Fruit fly (Drosophila melanogaster) whole organism, embryonic: ENCODE results near the gene CG17105.

Experiments used
- Awh ChIP-seq: fragments of 200-800 bp; sonication (Bioruptor generic); IDR thresholded peaks from 2 replicates; pipeline ENCODE4, ENCODE4 v1.3.6; 2022; ENCODE audit warnings: missing biosample characterization, missing genetic modification characterization
- CG10274 ChIP-seq: fragments of 200-800 bp; sonication (Bioruptor generic); optimal IDR thresholded peaks from 3 replicates; lab custom pipeline; 2017; ENCODE audit warnings: missing biosample characterization, mild to moderate bottlenecking, missing genetic modification characterization
- CG11696 ChIP-seq: fragments of 200-800 bp; sonication (Bioruptor generic); IDR thresholded peaks from 2 replicates; pipeline ENCODE4 v1.3.6; 2022; ENCODE audit warnings: missing biosample characterization, missing genetic modification characterization
- CG12391 ChIP-seq: fragments of 200-800 bp; sonication (Bioruptor generic); optimal IDR thresholded peaks from 3 replicates; lab custom pipeline; 2018; ENCODE audit warnings: missing biosample characterization, mild to moderate bottlenecking, missing genetic modification characterization, moderate library complexity
- CG13123 ChIP-seq: fragments of 200-800 bp; sonication (Bioruptor generic); optimal IDR thresholded peaks from 2 replicates; lab custom pipeline; 2016; ENCODE audit warnings: missing biosample characterization, missing genetic modification characterization
- CG1529 ChIP-seq: fragments of 200-800 bp; sonication (Bioruptor generic); optimal IDR thresholded peaks from 3 replicates; lab custom pipeline; 2018; ENCODE audit warnings: missing biosample characterization, missing genetic modification characterization
- CG1603 ChIP-seq: fragments of 200-800 bp; sonication (Bioruptor generic); optimal IDR thresholded peaks from 2 replicates; lab custom pipeline; 2019; ENCODE audit warnings: missing biosample characterization, mild to moderate bottlenecking, missing genetic modification characterization, moderate library complexity
- CG1647 ChIP-seq: fragments of 200-800 bp; sonication (Bioruptor generic); optimal IDR thresholded peaks from 3 replicates; lab custom pipeline; 2016; ENCODE audit warnings: missing biosample characterization, missing genetic modification characterization
- CG2129 ChIP-seq: fragments of 200-800 bp; sonication (Bioruptor generic); IDR thresholded peaks from 2 replicates; pipeline ENCODE4 v1.3.6; 2022; ENCODE audit warnings: missing biosample characterization, missing genetic modification characterization; ENCODE audit not compliant: partially characterized antibody
- CG30431 ChIP-seq: fragments of 200-800 bp; sonication (Bioruptor generic); optimal IDR thresholded peaks from 2 replicates; lab custom pipeline; 2017; ENCODE audit warnings: missing biosample characterization, missing genetic modification characterization
- CG33557 ChIP-seq: fragments of 200-800 bp; sonication (Bioruptor generic); optimal IDR thresholded peaks from 2 replicates; lab custom pipeline; 2019; ENCODE audit warnings: missing biosample characterization, mild to moderate bottlenecking, missing genetic modification characterization, moderate library complexity
- CG34376 ChIP-seq: fragments of 200-800 bp; sonication (Bioruptor generic); optimal IDR thresholded peaks from 2 replicates; lab custom pipeline; 2018; ENCODE audit warnings: missing biosample characterization, mild to moderate bottlenecking, missing genetic modification characterization
- CG3847 ChIP-seq: fragments of 200-800 bp; sonication (Bioruptor generic); IDR thresholded peaks from 2 replicates; pipeline ENCODE4 v1.3.6; 2022; ENCODE audit warnings: missing biosample characterization, missing genetic modification characterization
- CG4360 ChIP-seq: fragments of 200-800 bp; sonication (Bioruptor generic); IDR thresholded peaks from 2 replicates; pipeline ENCODE4 v1.3.6; 2022; ENCODE audit warnings: missing biosample characterization, missing genetic modification characterization
- CG5245 ChIP-seq: fragments of 200-800 bp; sonication (Bioruptor generic); optimal IDR thresholded peaks from 3 replicates; lab custom pipeline; 2016; ENCODE audit warnings: missing biosample characterization, missing genetic modification characterization
- CG6272 ChIP-seq: fragments of 200-800 bp; sonication (Bioruptor generic); IDR thresholded peaks from 2 replicates; pipeline ENCODE4 v1.3.6; 2022; ENCODE audit warnings: missing biosample characterization, missing genetic modification characterization
- CG7839 ChIP-seq: fragments of 200-800 bp; sonication (Bioruptor generic); optimal IDR thresholded peaks from 3 replicates; lab custom pipeline; 2018; ENCODE audit warnings: missing biosample characterization, mild to moderate bottlenecking, missing genetic modification characterization, moderate library complexity
- CG8478 ChIP-seq: fragments of >200 bp; optimal IDR thresholded peaks from 2 replicates; lab custom pipeline; 2018
- CG8924 ChIP-seq: fragments of 200-800 bp; optimal IDR thresholded peaks from 3 replicates; lab custom pipeline; 2019; ENCODE audit warnings: missing biosample characterization, mild to moderate bottlenecking, missing genetic modification characterization, moderate library complexity
- CG9817 ChIP-seq: fragments of 200-800 bp; sonication (Bioruptor generic); optimal IDR thresholded peaks from 2 replicates; lab custom pipeline; 2018; ENCODE audit warnings: missing biosample characterization, mild to moderate bottlenecking, missing genetic modification characterization, moderate library complexity
- Dad ChIP-seq: fragments of 200-800 bp; sonication (Bioruptor generic); optimal IDR thresholded peaks from 3 replicates; lab custom pipeline; 2016; ENCODE audit warnings: missing biosample characterization, missing genetic modification characterization
- Deaf1 ChIP-seq: fragments of 200-800 bp; optimal IDR thresholded peaks from 3 replicates; lab custom pipeline; 2019; ENCODE audit warnings: missing biosample characterization, mild to moderate bottlenecking, missing genetic modification characterization, moderate library complexity
- Dek ChIP-seq: fragments of 200-800 bp; sonication (Bioruptor generic); optimal IDR thresholded peaks from 3 replicates; lab custom pipeline; 2019; ENCODE audit warnings: missing biosample characterization, mild to moderate bottlenecking, missing genetic modification characterization, moderate library complexity
- Ets97D ChIP-seq: fragments of 200-800 bp; sonication (Bioruptor generic); optimal IDR thresholded peaks from 3 replicates; lab custom pipeline; 2016; ENCODE audit warnings: missing biosample characterization, missing genetic modification characterization
- Fer1 ChIP-seq: fragments of 200-800 bp; sonication (Bioruptor generic); optimal IDR thresholded peaks from 2 replicates; lab custom pipeline; 2017; ENCODE audit warnings: missing biosample characterization, mild to moderate bottlenecking, missing genetic modification characterization
- HLH3B ChIP-seq: fragments of 200-800 bp; sonication (Bioruptor generic); IDR thresholded peaks from 2 replicates; pipeline ENCODE4 v1.3.6; 2022; ENCODE audit warnings: missing biosample characterization, missing genetic modification characterization
- HLH4C ChIP-seq: fragments of 200-800 bp; sonication (Bioruptor generic); IDR thresholded peaks from 3 replicates; pipeline ENCODE4 v1.3.6; 2022; ENCODE audit warnings: missing biosample characterization, missing genetic modification characterization; ENCODE audit not compliant: partially characterized antibody
- MBD-R2 ChIP-seq: fragments of 200-800 bp; sonication (Bioruptor generic); IDR thresholded peaks from 2 replicates; pipeline ENCODE4 v1.3.6; 2022; ENCODE audit warnings: missing biosample characterization, missing genetic modification characterization
- Oaz ChIP-seq: fragments of 200-800 bp; sonication (Bioruptor generic); IDR thresholded peaks from 2 replicates; pipeline ENCODE4 v1.3.6; 2022; ENCODE audit warnings: missing biosample characterization, missing genetic modification characterization
- Poxn ChIP-seq: fragments of 200-800 bp; sonication (Bioruptor generic); IDR thresholded peaks from 2 replicates; pipeline ENCODE4 v1.3.6; 2022; ENCODE audit warnings: missing biosample characterization, missing genetic modification characterization
- Ptx1 ChIP-seq: fragments of 200-800 bp; sonication (Bioruptor generic); IDR thresholded peaks from 2 replicates; pipeline ENCODE4 v1.3.6; 2022; ENCODE audit warnings: missing biosample characterization, missing genetic modification characterization
- Taf1 ChIP-seq: fragments of 200-800 bp; sonication (Bioruptor generic); IDR thresholded peaks from 2 replicates; pipeline ENCODE4 v1.3.6; 2022; ENCODE audit warnings: missing biosample characterization, missing genetic modification characterization
- YL-1 ChIP-seq: fragments of 200-800 bp; sonication (Bioruptor generic); optimal IDR thresholded peaks from 3 replicates; lab custom pipeline; 2017; ENCODE audit warnings: missing biosample characterization, mild to moderate bottlenecking, missing genetic modification characterization
- bcd ChIP-seq: fragments of 200-800 bp; sonication (Bioruptor generic); optimal IDR thresholded peaks from 2 replicates; lab custom pipeline; 2017; ENCODE audit warnings: missing biosample characterization, mild to moderate bottlenecking, missing genetic modification characterization
- crc ChIP-seq: fragments of 200-800 bp; sonication (Bioruptor generic); optimal IDR thresholded peaks from 2 replicates; lab custom pipeline; 2016; ENCODE audit warnings: missing biosample characterization, missing genetic modification characterization
- dan ChIP-seq: fragments of 200-800 bp; sonication (Bioruptor generic); IDR thresholded peaks from 2 replicates; pipeline ENCODE4 v1.3.6; 2022; ENCODE audit warnings: missing biosample characterization, missing genetic modification characterization
- dm ChIP-seq: fragments of 200-800 bp; sonication (Bioruptor generic); optimal IDR thresholded peaks from 3 replicates; lab custom pipeline; 2016; ENCODE audit warnings: missing biosample characterization, missing genetic modification characterization
- eyg ChIP-seq: fragments of 200-800 bp; sonication (Bioruptor generic); optimal IDR thresholded peaks from 3 replicates; lab custom pipeline; 2016; ENCODE audit warnings: missing biosample characterization, missing genetic modification characterization
- fu2 ChIP-seq: fragments of 200-800 bp; sonication (Bioruptor generic); optimal IDR thresholded peaks from 2 replicates; lab custom pipeline; 2016; ENCODE audit warnings: missing biosample characterization, missing genetic modification characterization
- hb ChIP-seq: fragments of 200-800 bp; sonication (Bioruptor generic); IDR thresholded peaks from 3 replicates; pipeline ENCODE4 v1.3.6; 2022; ENCODE audit warnings: missing biosample characterization, missing genetic modification characterization; ENCODE audit not compliant: partially characterized antibody
- jumu ChIP-seq: fragments of 200-800 bp; sonication (Bioruptor generic); optimal IDR thresholded peaks from 3 replicates; lab custom pipeline; 2016; ENCODE audit warnings: missing biosample characterization, missing genetic modification characterization
- klu ChIP-seq: fragments of 200-800 bp; sonication (Bioruptor generic); IDR thresholded peaks from 2 replicates; pipeline ENCODE4 v1.3.6; 2022; ENCODE audit warnings: missing biosample characterization, missing genetic modification characterization
- lola ChIP-seq, 3 experiments: fragments of >200 bp in 2 of 3; fragments of 200-800 bp in 1 of 3; sonication (Bioruptor generic) in 1 of 3; optimal IDR thresholded peaks; 2 replicates each; lab custom pipeline; 2017 to 2019; ENCODE audit warnings: missing biosample characterization in 3 of 3, missing genetic modification characterization in 3 of 3, mild to moderate bottlenecking in 1 of 3, moderate library complexity in 1 of 3
- otp ChIP-seq: fragments of 200-800 bp; sonication (Bioruptor generic); IDR thresholded peaks from 3 replicates; pipeline ENCODE4, ENCODE4 v1.3.6; 2022; ENCODE audit warnings: missing biosample characterization, missing genetic modification characterization
- pum ChIP-seq: fragments of 200-800 bp; sonication (Bioruptor generic); optimal IDR thresholded peaks from 2 replicates; lab custom pipeline; 2016; ENCODE audit warnings: missing biosample characterization, missing genetic modification characterization
- row ChIP-seq: fragments of 200-800 bp; sonication (Bioruptor generic); IDR thresholded peaks from 3 replicates; pipeline ENCODE4 v1.3.6; 2022; ENCODE audit warnings: missing biosample characterization, missing genetic modification characterization
- sens-2 ChIP-seq: fragments of 200-800 bp; sonication (Bioruptor generic); IDR thresholded peaks from 2 replicates; pipeline ENCODE4 v1.3.6; 2022; ENCODE audit warnings: missing biosample characterization, missing genetic modification characterization
- seq ChIP-seq: fragments of 200-800 bp; sonication (Bioruptor generic); IDR thresholded peaks from 2 replicates; pipeline ENCODE4 v1.3.6; 2022; ENCODE audit warnings: missing biosample characterization, missing genetic modification characterization
- shn ChIP-seq: fragments of 200-800 bp; sonication (Bioruptor generic); optimal IDR thresholded peaks from 3 replicates; lab custom pipeline; 2016; ENCODE audit warnings: missing biosample characterization, missing genetic modification characterization
- tin ChIP-seq: fragments of 200-800 bp; sonication (Bioruptor generic); optimal IDR thresholded peaks from 3 replicates; lab custom pipeline; 2016; ENCODE audit warnings: missing biosample characterization, missing genetic modification characterization
- unc-4 ChIP-seq: fragments of 200-800 bp; sonication (Bioruptor generic); IDR thresholded peaks from 2 replicates; pipeline ENCODE4 v1.3.6; 2022; ENCODE audit warnings: missing biosample characterization, missing genetic modification characterization; ENCODE audit not compliant: partially characterized antibody
- zen2 ChIP-seq: fragments of 200-800 bp; sonication (Bioruptor generic); IDR thresholded peaks from 3 replicates; pipeline ENCODE4 v1.3.6; 2022; ENCODE audit warnings: missing biosample characterization, missing genetic modification characterization; ENCODE audit not compliant: partially characterized antibody

CG17105 gene

DNA sequence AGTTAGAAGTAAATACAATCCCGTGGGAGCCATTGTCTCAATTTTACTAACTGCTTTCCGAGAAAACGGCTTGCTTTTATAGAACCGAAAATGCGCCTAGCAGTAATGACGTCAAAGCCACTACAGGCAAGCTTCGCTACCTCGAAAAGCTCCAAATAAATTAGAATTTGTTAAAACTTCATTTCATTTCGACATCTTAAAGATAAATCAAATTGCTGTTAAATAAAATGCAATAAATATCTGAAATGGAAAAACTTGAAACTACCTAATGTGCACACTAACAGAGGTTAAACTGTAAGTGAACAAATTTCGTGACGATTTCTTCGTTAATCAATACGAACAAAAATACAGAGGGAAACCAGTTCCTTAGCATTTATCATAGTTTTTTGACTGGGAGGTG lies 17.2 kb downstream of the CG17105 start, which contains the start of gene CG7300 (continued):
- TF ChIP-seq Dek (tag; lab: Kevin White, UChicago) (peak; percentile 47), CG8478 (lab: Kevin White, UChicago) (no peak), CG30431 (GFP tag; lab: Kevin White, UChicago) (peak; percentile 9), HLH3B (GFP tag; lab: Robert Waterston, UW) (no peak), tin (GFP tag; lab: Kevin White, UChicago) (peak; percentile 50), unc-4 (GFP tag; lab: Robert Waterston, UW) (no peak), Poxn (GFP tag; lab: Robert Waterston, UW) (no peak), Ets97D (no peak), dan (GFP tag; lab: Robert Waterston, UW) (no peak), CG1603 (tag; lab: Kevin White, UChicago) (peak; percentile 48), Dad (GFP tag; lab: Kevin White, UChicago) (peak; percentile 27), lola (GFP tag; optimal IDR thresholded peaks at IDR 0.05; lab: Kevin White, UChicago) (peak in 1 of 3 experiments; percentile 21), row (GFP tag; lab: Robert Waterston, UW) (peak; percentile 73), Fer1 (GFP tag; lab: Kevin White, UChicago) (no peak), sens-2 (GFP tag; lab: Robert Waterston, UW) (no peak), CG11696 (GFP tag; lab: Robert Waterston, UW) (peak; percentile 38; the same call in 1 of the 2 replicates), CG13123 (GFP tag; lab: Kevin White, UChicago) (no peak), jumu (no peak), CG12391 (peak; percentile 58), CG2129 (GFP tag; lab: Robert Waterston, UW) (no peak), fu2 (GFP tag; lab: Kevin White, UChicago) (peak; percentile 38), CG10274 (GFP tag; lab: Kevin White, UChicago) (peak; percentile 9), CG5245 (GFP tag; lab: Kevin White, UChicago) (no peak), Awh (GFP tag; lab: Robert Waterston, UW) (peak; percentile 59), otp (GFP tag; lab: Robert Waterston, UW) (peak; percentile 24; the same call in 1 of the 3 replicates), CG33557 (GFP tag; lab: Kevin White, UChicago) (no peak), seq (GFP tag; lab: Robert Waterston, UW) (no peak), eyg (GFP tag; lab: Kevin White, UChicago) (no peak), CG34376 (GFP tag; lab: Kevin White, UChicago) (no peak), CG1529 (no peak), CG1647 (GFP tag; lab: Kevin White, UChicago) (peak; percentile 38), CG9817 (peak; percentile 41), Taf1 (peak; percentile 72), klu (no peak), crc (GFP tag; lab: Kevin White, UChicago) (no peak), pum (GFP tag; lab: Kevin White, UChicago) (no peak), Ptx1 (GFP tag; lab: Robert Waterston, UW) (peak; percentile 63), CG6272 (GFP tag; lab: Robert Waterston, UW) (peak; percentile 38; the same call in 1 of the 2 replicates), zen2 (GFP tag; lab: Robert Waterston, UW) (no peak), YL-1 (GFP tag; lab: Kevin White, UChicago) (no peak), Deaf1 (no peak), CG4360 (no peak), shn (no peak), hb (no peak), MBD-R2 (GFP tag; lab: Robert Waterston, UW) (no peak), HLH4C (GFP tag; lab: Robert Waterston, UW) (no peak), CG8924 (tag; lab: Kevin White, UChicago) (peak; percentile 36), dm (GFP tag; lab: Kevin White, UChicago) (no peak), CG7839 (peak; percentile 74), bcd (GFP tag; lab: Kevin White, UChicago) (peak; percentile 58), CG3847 (peak; percentile 63), Oaz (GFP tag; lab: Robert Waterston, UW) (no peak)
